Worm (Caenorhabditis elegans): ENCODE measurements around the gene F40F9.10.

F40F9.10 gene

ce11 chrV:9673199-9673843, 40.1 kb downstream of the F40F9.10 start, which contains the start of gene sulp-8:
TSS of gene sulp-8 (minus strand) at chrV:9673667.
- TF ChIP-seq dao-5 (tag; optimal IDR thresholded peaks at IDR 0.05) (no peak), him-1 (tag; optimal IDR thresholded peaks at IDR 0.05) (no peak), W03F9.2 (tag; optimal IDR thresholded peaks at IDR 0.05) (no peak)

ce11 chrV:9672495-9672894, 40.9 kb downstream of the F40F9.10 start:
- TF ChIP-seq him-1 (tag; optimal IDR thresholded peaks at IDR 0.05) (no peak), W03F9.2 (tag; optimal IDR thresholded peaks at IDR 0.05) (no peak), dao-5 (tag; optimal IDR thresholded peaks at IDR 0.05) (no peak)

- TF ChIP-seq dao-5 (tag; optimal IDR thresholded peaks at IDR 0.05): no peak
- no peak for TF ChIP-seq W03F9.2 (tag; optimal IDR thresholded peaks at IDR 0.05)
- no peak for TF ChIP-seq him-1 (tag; optimal IDR thresholded peaks at IDR 0.05)
Measured at ce11 chrV:9666394-9666793, 47.0 kb downstream of the F40F9.10 start, which contains the start of gene ZK287.1. TSS of gene ZK287.1 (plus strand) at chrV:9666694.

ce11 chrV:9664620-9665019, 48.8 kb downstream of the F40F9.10 start:
- TF ChIP-seq him-1 (tag; optimal IDR thresholded peaks at IDR 0.05) (peak; percentile 58), dao-5 (tag; optimal IDR thresholded peaks at IDR 0.05) (no peak), W03F9.2 (tag; optimal IDR thresholded peaks at IDR 0.05) (no peak)

DNA sequence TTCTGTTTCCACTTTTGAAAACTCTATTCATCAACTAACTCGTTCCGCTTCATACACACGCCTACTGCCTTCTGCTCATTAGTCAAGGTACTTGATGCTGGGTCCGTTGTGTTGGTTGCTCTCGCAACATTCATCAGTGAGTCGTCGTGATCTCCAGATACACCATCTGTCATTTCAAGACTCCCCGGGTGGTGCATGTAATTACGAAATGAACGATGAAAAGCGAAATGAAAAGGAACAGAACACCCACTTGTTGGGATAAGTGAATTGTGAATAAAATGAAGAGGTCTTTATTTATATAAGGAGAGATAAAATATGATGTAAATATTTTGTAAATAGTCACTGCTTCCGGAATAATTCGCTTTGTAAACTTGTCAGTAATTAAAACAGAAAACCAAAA, 49.5 kb downstream of the F40F9.10 start:
- TF ChIP-seq him-1 (tag; optimal IDR thresholded peaks at IDR 0.05) (no peak), dao-5 (tag; optimal IDR thresholded peaks at IDR 0.05) (no peak), W03F9.2 (tag; optimal IDR thresholded peaks at IDR 0.05) (no peak)

DNA sequence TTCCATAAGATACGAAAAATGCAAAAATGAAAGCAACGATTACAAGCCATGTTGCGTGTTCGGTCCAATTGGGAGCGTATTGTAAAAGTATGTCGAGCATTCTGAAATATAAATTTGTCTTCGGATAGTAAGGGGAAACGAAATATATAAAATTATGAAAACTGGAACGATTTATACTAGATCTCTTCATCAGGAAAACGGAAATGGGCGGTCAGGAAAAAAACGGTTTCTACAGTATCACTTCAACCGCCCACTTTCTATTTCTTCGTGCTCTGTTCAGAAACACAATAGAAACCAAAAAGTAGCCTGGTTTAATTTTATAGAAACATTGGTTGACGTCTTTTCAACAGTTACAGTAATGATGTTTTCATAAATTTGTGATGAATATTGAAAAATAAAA, 51.9 kb downstream of the F40F9.10 start, which contains the start of gene pitr-4:
Gene pitr-4, minus strand, starts transcription at position 101 of the 400 bp plus-strand sequence.
- TF ChIP-seq dao-5 (tag; optimal IDR thresholded peaks at IDR 0.05): no peak
- no peak for TF ChIP-seq him-1 (tag; optimal IDR thresholded peaks at IDR 0.05)
- TF ChIP-seq W03F9.2 (tag; optimal IDR thresholded peaks at IDR 0.05): no peak

Data from whole organism, L4/young adult.